Fruit fly (Drosophila melanogaster) whole organism: Measurements from ENCODE around the gene mdu.

Experiments
- CG8478 ChIP-seq: fragments of >200 bp; optimal IDR thresholded peaks from 2 replicates; lab custom pipeline; 2018; ENCODE audit warnings: inconsistent platforms
- Dll ChIP-seq: fragments of >200 bp; optimal IDR thresholded peaks from 2 replicates; lab custom pipeline; 2017
- EcR ChIP-seq, 2 experiments: fragments of >200 bp; optimal IDR thresholded peaks; 2 replicates each; lab custom pipeline; 2017; ENCODE audit warnings: missing biosample characterization in 2 of 2, missing genetic modification characterization in 2 of 2, missing genetic modification reagents in 2 of 2
- pan ChIP-seq: fragments of >200 bp; optimal IDR thresholded peaks from 2 replicates; lab custom pipeline; 2017
- psq ChIP-seq: fragments of >200 bp; optimal IDR thresholded peaks from 2 replicates; lab custom pipeline; 2017
- usp ChIP-seq: fragments of >200 bp; optimal IDR thresholded peaks from 2 replicates; lab custom pipeline; 2017; ENCODE audit warnings: missing biosample characterization, missing genetic modification characterization, mixed read lengths

The mdu gene

DNA sequence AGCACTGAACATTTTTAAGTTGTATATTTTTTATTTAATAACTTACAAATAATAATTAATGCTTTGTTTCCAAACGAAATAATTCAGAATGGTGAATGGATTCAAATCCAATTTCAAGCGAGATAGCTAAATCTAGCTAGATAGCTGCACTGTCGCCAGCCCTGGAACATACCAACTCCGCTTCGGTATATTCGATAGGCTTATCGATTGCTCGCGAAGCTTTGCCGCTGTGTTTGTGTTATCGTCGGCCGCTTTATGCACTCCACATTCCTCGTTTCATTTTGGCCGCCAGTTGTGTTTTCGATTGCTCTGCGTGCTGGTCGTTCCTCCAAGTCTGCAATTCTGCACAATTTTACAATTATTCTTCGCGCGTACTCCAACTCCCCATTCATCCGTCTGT, at the start of gene mdu:
Gene mdu, plus strand, starts transcription at position 259 of the 400 bp plus-strand sequence.
- no peak for TF ChIP-seq psq
- no peak for TF ChIP-seq CG8478 (lab: Kevin White, UChicago)
- no peak for TF ChIP-seq EcR (GFP tag; optimal IDR thresholded peaks at IDR 0.05; lab: Kevin White, UChicago)
- TF ChIP-seq usp, result no peak
- TF ChIP-seq pan (lab: Kevin White, UChicago), result no peak
- no peak for TF ChIP-seq Dll (lab: Kevin White, UChicago)

DNA sequence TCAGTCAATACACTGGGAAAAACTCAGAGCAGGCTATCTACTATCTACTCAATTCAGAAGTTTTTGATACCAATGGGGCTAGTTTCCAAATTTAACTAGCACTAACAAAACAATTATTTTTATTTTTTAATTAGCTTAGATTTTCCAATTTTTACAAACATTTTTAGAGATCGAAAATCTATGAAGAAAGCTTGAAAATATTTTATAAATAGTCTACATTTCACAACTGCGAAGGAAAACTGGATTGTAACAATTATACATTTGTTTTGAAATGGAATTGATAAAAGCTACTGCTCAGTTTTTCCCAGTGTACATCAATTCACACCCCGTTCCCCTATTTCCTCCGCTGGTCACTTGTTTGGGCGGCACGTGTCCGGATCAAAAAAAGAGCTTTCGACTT, 49.1 kb upstream of the mdu start:
- TF ChIP-seq pan (lab: Kevin White, UChicago) (no peak), EcR (GFP tag; optimal IDR thresholded peaks at IDR 0.05; lab: Kevin White, UChicago) (no peak), CG8478 (lab: Kevin White, UChicago) (no peak), Dll (lab: Kevin White, UChicago) (no peak), usp (no peak), psq (no peak)

DNA sequence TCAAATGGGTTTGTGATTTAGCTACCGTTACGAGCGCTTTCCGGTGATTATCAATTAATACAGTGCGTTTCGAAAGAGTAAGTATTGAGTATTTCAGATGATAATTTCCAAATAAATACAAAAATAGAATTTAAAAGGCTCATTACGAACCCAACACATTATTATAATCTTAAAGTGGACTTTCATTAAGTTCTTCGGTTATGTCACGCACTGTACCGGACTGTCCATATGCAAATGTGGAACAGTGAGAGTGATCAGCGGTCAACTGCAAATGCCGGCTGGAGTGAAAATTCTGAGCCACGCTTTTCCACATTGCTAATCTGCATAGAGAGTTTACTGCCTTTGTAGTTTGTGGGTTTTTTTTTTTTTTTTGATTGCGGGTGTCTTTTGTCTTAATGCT, 43.3 kb upstream of the mdu start:
- TF ChIP-seq psq (no peak), EcR (GFP tag; optimal IDR thresholded peaks at IDR 0.05; lab: Kevin White, UChicago) (no peak)

DNA sequence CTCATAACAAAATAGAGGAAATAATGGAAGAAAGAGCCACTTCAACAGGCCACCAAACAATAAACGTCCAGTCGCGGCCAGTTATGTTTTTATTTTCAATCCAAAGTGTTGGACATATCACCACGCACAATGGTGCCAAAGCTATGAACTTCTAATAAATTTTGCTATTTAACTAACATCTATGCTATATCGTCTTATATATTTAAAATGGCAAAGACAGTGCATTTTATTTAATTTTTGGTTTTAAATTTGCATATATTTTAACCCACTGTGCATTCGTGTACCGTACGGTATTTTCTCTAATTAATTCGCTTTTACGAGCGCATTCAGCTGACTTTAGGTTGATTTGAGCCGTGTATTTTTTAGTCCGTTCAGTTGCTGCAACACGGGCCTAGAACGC, 42.6 kb upstream of the mdu start, which contains the start of gene CG15927:
Gene CG15927, plus strand, starts transcription at position 372 of the 400 bp plus-strand sequence.
- TF ChIP-seq CG8478 (lab: Kevin White, UChicago), result no peak
- TF ChIP-seq usp, result no peak
- no peak for TF ChIP-seq Dll (lab: Kevin White, UChicago)
- TF ChIP-seq psq, result no peak
- TF ChIP-seq EcR (GFP tag; optimal IDR thresholded peaks at IDR 0.05; lab: Kevin White, UChicago), result no peak
- TF ChIP-seq pan (lab: Kevin White, UChicago), result no peak

DNA sequence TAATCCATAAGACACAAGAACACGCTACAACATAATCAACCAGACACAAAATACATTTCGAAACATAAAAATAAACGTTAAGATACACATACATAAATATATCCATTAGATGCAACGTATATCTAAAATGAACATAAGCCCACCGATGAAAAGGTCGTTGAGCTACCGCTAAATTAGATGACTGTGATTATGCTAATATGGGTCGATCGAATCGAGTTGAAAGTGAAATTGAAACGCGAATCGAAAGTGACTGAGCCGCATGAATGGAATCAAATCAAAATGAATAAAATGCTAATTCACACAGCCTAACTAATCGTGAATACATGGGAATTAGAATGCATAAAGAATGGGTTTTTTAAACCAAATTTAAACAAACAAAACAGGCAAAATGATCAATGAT, 41.1 kb upstream of the mdu start:
- TF ChIP-seq psq, result no peak
- no peak for TF ChIP-seq EcR (GFP tag; optimal IDR thresholded peaks at IDR 0.05; lab: Kevin White, UChicago)
- no peak for TF ChIP-seq usp
- TF ChIP-seq Dll (lab: Kevin White, UChicago), result no peak
- TF ChIP-seq CG8478 (lab: Kevin White, UChicago), result no peak
- no peak for TF ChIP-seq pan (lab: Kevin White, UChicago)

DNA sequence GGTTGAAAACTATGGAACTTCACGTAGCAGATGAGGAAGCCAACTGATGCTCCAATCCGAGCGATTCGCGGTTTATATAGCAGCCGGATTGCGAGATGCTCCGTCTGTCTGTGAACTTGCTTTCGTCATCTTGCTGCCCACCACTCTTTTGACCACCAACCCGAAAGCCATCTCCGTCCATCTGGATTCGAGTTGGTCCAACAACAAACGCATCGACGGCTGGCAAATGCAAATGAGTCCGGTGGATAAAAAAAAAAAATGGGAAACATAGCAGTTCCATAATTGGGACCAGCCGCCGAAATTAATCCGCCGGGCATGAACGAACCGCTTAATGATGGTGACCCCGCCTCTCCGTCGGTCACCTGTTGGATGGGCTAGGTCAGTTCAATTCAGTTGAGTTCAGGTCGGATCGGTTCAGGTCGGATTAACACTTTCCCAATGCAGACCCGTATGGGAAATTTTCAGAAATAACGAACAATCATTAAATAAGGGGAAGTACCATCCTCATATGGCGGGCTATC, 39.2 kb upstream of the mdu start, which contains the start of gene CG15731:
Gene CG15731, minus strand, starts transcription at position 51 of the 521 bp plus-strand sequence.
- TF ChIP-seq psq (no peak), CG8478 (lab: Kevin White, UChicago) (no peak), pan (lab: Kevin White, UChicago) (no peak), EcR (GFP tag; optimal IDR thresholded peaks at IDR 0.05; lab: Kevin White, UChicago) (no peak), Dll (lab: Kevin White, UChicago) (no peak), usp (no peak)

DNA sequence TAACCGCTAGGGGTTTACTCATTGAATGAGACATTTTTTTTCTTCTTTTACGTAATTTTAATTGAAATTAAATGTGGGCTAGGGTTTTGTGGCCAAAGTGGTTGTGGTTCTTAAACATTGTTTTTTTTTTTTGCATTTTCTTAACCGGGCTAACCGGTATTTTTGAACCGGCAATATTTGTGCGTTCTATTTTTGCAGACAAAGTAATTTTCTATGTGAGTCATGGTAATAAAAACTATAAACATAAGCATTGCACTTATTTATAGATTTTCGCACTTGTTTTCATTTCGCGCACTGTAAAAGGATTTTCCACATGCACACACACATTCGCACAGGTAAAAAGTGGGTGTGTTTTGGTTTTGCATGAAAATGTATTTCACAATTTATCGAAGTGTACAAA, 34.8 kb upstream of the mdu start:
- TF ChIP-seq CG8478 (lab: Kevin White, UChicago), result no peak
- no peak for TF ChIP-seq EcR (GFP tag; optimal IDR thresholded peaks at IDR 0.05; lab: Kevin White, UChicago)
- no peak for TF ChIP-seq usp
- no peak for TF ChIP-seq psq
- no peak for TF ChIP-seq pan (lab: Kevin White, UChicago)
- TF ChIP-seq Dll (lab: Kevin White, UChicago), result no peak

DNA sequence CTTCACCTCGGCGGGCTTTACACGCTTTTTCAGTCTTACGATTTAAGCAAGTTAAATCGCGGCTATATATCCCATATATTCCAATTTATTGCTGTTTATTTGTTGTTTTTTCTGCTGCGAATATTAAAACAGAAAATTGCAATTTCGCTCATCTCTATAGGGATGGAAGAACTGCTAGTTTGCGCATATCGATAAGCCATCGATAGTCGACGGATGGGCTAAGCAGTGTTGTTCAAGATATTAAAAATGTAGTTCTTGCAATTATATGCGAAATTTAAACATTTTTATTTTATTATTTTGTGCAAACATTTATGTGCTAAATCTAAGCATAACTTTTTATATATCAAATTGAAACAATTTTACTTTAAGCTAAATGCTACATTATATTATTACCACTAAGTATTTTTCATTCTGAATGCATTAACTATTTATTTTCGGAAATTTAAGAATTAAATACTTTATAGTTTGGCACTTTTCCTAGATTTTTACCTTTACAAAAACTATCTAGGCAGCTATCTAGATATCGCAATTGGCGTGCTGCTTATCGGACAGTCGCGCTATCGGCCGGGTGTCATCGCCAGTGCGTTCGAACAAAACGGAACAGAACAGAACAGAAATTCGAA, 33.9 kb upstream of the mdu start, which contains the start of the genes Rab40 and CG42258:
Gene Rab40, minus strand, starts transcription at position 177 of the 623 bp plus-strand sequence.
Gene CG42258, plus strand, starts transcription at position 593 of the 623 bp plus-strand sequence.
- TF ChIP-seq pan (lab: Kevin White, UChicago) (no peak), psq (no peak), usp (no peak), CG8478 (lab: Kevin White, UChicago) (no peak), Dll (lab: Kevin White, UChicago) (no peak), EcR (GFP tag; optimal IDR thresholded peaks at IDR 0.05; lab: Kevin White, UChicago) (no peak)

DNA sequence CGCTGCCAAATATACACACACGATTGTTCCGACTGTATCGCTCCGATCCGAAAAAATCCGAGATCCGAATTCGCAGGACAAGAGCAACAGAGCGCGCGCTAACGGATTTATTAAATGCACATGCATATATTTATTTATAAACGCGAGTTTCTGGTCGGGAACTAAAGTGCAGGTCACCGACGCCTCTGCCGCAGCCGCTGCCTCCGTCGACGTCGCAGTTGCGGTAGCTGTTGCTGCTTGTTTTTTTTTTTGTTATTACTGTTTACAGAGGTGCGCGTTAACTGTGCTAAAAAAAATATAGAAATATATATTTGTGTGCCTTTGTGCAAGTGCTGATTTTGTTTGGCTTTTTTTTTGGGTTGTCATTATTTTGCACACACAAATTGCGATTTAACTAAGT, 33.4 kb upstream of the mdu start:
- no peak for TF ChIP-seq psq
- TF ChIP-seq usp, result no peak
- no peak for TF ChIP-seq EcR (GFP tag; optimal IDR thresholded peaks at IDR 0.05; lab: Kevin White, UChicago)
- TF ChIP-seq pan (lab: Kevin White, UChicago), result no peak
- no peak for TF ChIP-seq CG8478 (lab: Kevin White, UChicago)
- no peak for TF ChIP-seq Dll (lab: Kevin White, UChicago)

DNA sequence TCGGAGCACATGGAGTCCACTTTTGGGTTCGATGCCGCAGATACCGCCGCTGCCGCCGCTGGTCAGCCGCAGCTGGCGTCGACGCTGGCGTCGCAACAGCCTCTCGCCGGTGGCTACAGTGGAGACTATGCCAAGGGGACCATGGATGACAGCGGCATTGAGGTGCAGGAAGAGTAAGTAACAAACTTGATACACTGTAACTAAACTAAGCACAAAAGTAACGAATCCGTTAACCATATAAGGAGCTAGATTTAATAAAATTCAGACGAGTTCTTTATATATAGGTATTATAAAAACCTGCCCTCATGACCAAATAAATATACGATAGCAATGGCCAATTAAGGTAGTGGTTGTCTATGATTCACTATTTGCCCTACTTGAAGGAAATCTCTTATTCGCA, 31.7 kb upstream of the mdu start:
- TF ChIP-seq Dll (lab: Kevin White, UChicago) (no peak), pan (lab: Kevin White, UChicago) (no peak), usp (no peak), EcR (GFP tag; optimal IDR thresholded peaks at IDR 0.05; lab: Kevin White, UChicago) (no peak), CG8478 (lab: Kevin White, UChicago) (no peak)

DNA sequence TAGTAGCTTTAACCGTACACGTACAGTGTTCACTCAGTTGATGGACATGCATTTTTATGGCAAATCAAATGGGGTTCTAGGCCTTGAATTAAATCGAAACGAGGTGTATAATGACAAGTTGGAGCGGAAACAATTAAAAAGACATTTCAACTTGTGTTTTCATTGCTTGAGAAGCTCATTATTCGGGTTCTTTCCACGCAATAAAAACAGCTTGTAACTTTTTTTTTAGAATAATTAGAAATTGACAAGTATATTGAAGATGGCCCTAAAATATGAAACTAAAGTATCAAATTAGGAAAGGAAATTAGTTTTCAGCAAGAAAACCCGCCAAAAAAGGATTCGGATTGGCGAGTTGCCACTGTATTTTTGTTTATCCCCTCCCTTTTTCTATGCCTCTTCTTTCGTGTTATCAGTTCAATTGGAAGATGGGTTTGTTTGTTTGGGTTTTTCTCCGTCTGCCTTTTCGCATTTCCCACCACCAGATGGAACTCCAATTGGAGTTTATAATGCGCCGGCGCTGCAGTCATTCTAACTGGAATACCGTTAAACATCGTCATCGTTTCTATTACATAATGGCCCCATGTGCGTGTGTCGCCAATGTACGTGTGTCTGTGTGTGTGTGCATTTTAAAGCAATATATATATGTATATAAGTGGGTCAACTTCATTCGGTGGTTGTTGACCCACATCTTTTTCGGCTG, 30.3 kb upstream of the mdu start:
- TF ChIP-seq psq (no peak), CG8478 (lab: Kevin White, UChicago) (no peak), Dll (lab: Kevin White, UChicago) (no peak), EcR (GFP tag; optimal IDR thresholded peaks at IDR 0.05; lab: Kevin White, UChicago) (no peak), pan (lab: Kevin White, UChicago) (no peak), usp (no peak)

DNA sequence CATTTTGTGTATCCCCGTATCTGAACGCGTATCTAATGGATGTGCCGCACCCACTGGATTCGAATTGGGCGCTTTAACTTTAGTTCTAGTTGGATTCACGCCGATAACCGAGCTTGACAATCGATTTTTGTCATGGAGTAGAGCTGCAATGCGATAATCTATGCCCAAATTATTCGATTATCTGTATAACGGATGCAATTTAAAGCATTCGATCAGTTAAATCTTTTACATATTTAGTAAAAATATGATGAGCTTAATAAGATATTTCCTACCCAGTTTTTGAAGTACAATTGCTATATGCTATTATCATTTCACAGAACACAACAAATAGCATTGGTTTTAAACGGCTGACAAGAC, 29.8 kb upstream of the mdu start:
- no peak for TF ChIP-seq psq
- TF ChIP-seq Dll (lab: Kevin White, UChicago), result no peak
- TF ChIP-seq EcR (GFP tag; optimal IDR thresholded peaks at IDR 0.05; lab: Kevin White, UChicago), result no peak
